Fruit fly (Drosophila melanogaster) whole organism, embryonic: ENCODE results near the gene CG3862.

Source experiments
- BEAF-32 ChIP-seq: fragments of 200-800 bp; sonication (Bioruptor generic); optimal IDR thresholded peaks from 3 replicates; lab custom pipeline; 2017; ENCODE audit warnings: missing biosample characterization, missing genetic modification characterization, mild to moderate bottlenecking, moderate library complexity, missing genetic modification reagents
- CG10431 ChIP-seq: fragments of 200-800 bp; sonication (Bioruptor generic); optimal IDR thresholded peaks from 3 replicates; lab custom pipeline; 2018; ENCODE audit warnings: missing biosample characterization, mild to moderate bottlenecking, missing genetic modification characterization
- CG11093 ChIP-seq: fragments of 200-800 bp; sonication (Bioruptor generic); IDR thresholded peaks from 3 replicates; pipeline ENCODE4 v1.3.6; 2022; ENCODE audit warnings: missing biosample characterization, missing genetic modification characterization
- CG11504 ChIP-seq: fragments of 200-800 bp; sonication (Bioruptor generic); optimal IDR thresholded peaks from 3 replicates; lab custom pipeline; 2019; ENCODE audit warnings: missing biosample characterization, mild to moderate bottlenecking, missing genetic modification characterization, moderate library complexity
- CG11696 ChIP-seq: fragments of 200-800 bp; sonication (Bioruptor generic); IDR thresholded peaks from 2 replicates; pipeline ENCODE4 v1.3.6; 2022; ENCODE audit warnings: missing biosample characterization, missing genetic modification characterization
- CG12071 ChIP-seq: fragments of 200-800 bp; sonication (Bioruptor generic); optimal IDR thresholded peaks from 3 replicates; lab custom pipeline; 2018; ENCODE audit warnings: missing biosample characterization, mild to moderate bottlenecking, missing genetic modification characterization
- CG12769 ChIP-seq: fragments of 200-800 bp; sonication (Bioruptor generic); optimal IDR thresholded peaks from 2 replicates; lab custom pipeline; 2019; ENCODE audit warnings: missing biosample characterization, mild to moderate bottlenecking, missing genetic modification characterization, moderate library complexity
- CG12942 ChIP-seq: fragments of 200-800 bp; sonication (Bioruptor generic); optimal IDR thresholded peaks from 3 replicates; lab custom pipeline; 2016; ENCODE audit warnings: missing biosample characterization, missing genetic modification characterization
- CG13123 ChIP-seq: fragments of 200-800 bp; sonication (Bioruptor generic); optimal IDR thresholded peaks from 2 replicates; lab custom pipeline; 2016; ENCODE audit warnings: missing biosample characterization, missing genetic modification characterization
- CG13624 ChIP-seq: fragments of 200-800 bp; sonication (Bioruptor generic); optimal IDR thresholded peaks from 2 replicates; lab custom pipeline; 2016; ENCODE audit warnings: missing biosample characterization, missing genetic modification characterization
- CG14014 ChIP-seq: fragments of 200-800 bp; sonication (Bioruptor generic); IDR thresholded peaks from 2 replicates; pipeline ENCODE4 v1.3.6; 2022; ENCODE audit warnings: missing biosample characterization, missing genetic modification characterization
- CG14667 ChIP-seq: fragments of 200-800 bp; sonication (Bioruptor generic); IDR thresholded peaks from 2 replicates; pipeline ENCODE4 v1.3.6; 2022; ENCODE audit warnings: missing biosample characterization, missing genetic modification characterization
- CG14965 ChIP-seq: fragments of 200-800 bp; sonication (Bioruptor generic); optimal IDR thresholded peaks from 2 replicates; lab custom pipeline; 2016; ENCODE audit warnings: missing biosample characterization, missing genetic modification characterization, borderline replicate concordance
- CG15269 ChIP-seq: fragments of 200-800 bp; sonication (Bioruptor generic); optimal IDR thresholded peaks from 2 replicates; lab custom pipeline; 2018; ENCODE audit warnings: missing biosample characterization, mild to moderate bottlenecking, missing genetic modification characterization, moderate library complexity
- CG16863 ChIP-seq: fragments of 200-800 bp; sonication (Bioruptor generic); optimal IDR thresholded peaks from 3 replicates; lab custom pipeline; 2016; ENCODE audit warnings: missing biosample characterization, missing genetic modification characterization
- CG18599 ChIP-seq: fragments of 200-800 bp; sonication (Bioruptor generic); optimal IDR thresholded peaks from 3 replicates; lab custom pipeline; 2017; ENCODE audit warnings: missing biosample characterization, missing genetic modification characterization, mild to moderate bottlenecking, moderate library complexity, missing genetic modification reagents
- CG3065 ChIP-seq: fragments of 200-800 bp; sonication (Bioruptor generic); optimal IDR thresholded peaks from 2 replicates; lab custom pipeline; 2016; ENCODE audit warnings: missing biosample characterization, missing genetic modification characterization
- CG3407 ChIP-seq: fragments of 200-800 bp; sonication (Bioruptor generic); optimal IDR thresholded peaks from 2 replicates; lab custom pipeline; 2018; ENCODE audit warnings: missing biosample characterization, mild to moderate bottlenecking, missing genetic modification characterization
- CG4617 ChIP-seq: fragments of 200-800 bp; sonication (Bioruptor generic); optimal IDR thresholded peaks from 3 replicates; lab custom pipeline; 2016; ENCODE audit warnings: missing biosample characterization, missing genetic modification characterization, borderline replicate concordance
- CG5180 ChIP-seq: fragments of 200-800 bp; sonication (Bioruptor generic); optimal IDR thresholded peaks from 3 replicates; lab custom pipeline; 2017; ENCODE audit warnings: missing biosample characterization, missing genetic modification characterization, mild to moderate bottlenecking, moderate library complexity, missing genetic modification reagents
- CG6175 ChIP-seq: fragments of 200-800 bp; sonication (Bioruptor generic); IDR thresholded peaks from 3 replicates; pipeline ENCODE4 v1.3.6; 2022; ENCODE audit warnings: missing biosample characterization, missing genetic modification characterization
- CG7372 ChIP-seq: fragments of 200-800 bp; sonication (Bioruptor generic); IDR thresholded peaks from 2 replicates; pipeline ENCODE4 v1.3.6; 2022; ENCODE audit warnings: missing biosample characterization, missing genetic modification characterization
- CG7963 ChIP-seq: fragments of 200-800 bp; sonication (Bioruptor generic); IDR thresholded peaks from 3 replicates; pipeline ENCODE4 v1.3.6; 2022; ENCODE audit warnings: missing biosample characterization, missing genetic modification characterization; ENCODE audit not compliant: partially characterized antibody
- CG8944 ChIP-seq: fragments of 200-800 bp; sonication (Bioruptor generic); optimal IDR thresholded peaks from 3 replicates; lab custom pipeline; 2016; ENCODE audit warnings: missing biosample characterization, missing genetic modification characterization
- CG9215 ChIP-seq: fragments of 200-800 bp; sonication (Bioruptor generic); IDR thresholded peaks from 2 replicates; pipeline ENCODE4 v1.3.6; 2022; ENCODE audit warnings: missing biosample characterization, missing genetic modification characterization
- CG9727 ChIP-seq: fragments of 200-800 bp; sonication (Bioruptor generic); optimal IDR thresholded peaks from 3 replicates; lab custom pipeline; 2017; ENCODE audit warnings: missing biosample characterization, mild to moderate bottlenecking, missing genetic modification characterization
- Chrac-16 ChIP-seq: fragments of 200-800 bp; sonication (Bioruptor generic); optimal IDR thresholded peaks from 3 replicates; lab custom pipeline; 2016; ENCODE audit warnings: missing biosample characterization, missing genetic modification characterization
- CkIIα-i1 ChIP-seq: fragments of 200-800 bp; sonication (Bioruptor generic); IDR thresholded peaks from 2 replicates; pipeline ENCODE4 v1.3.6; 2022; ENCODE audit warnings: missing biosample characterization, missing genetic modification characterization
- CoRest ChIP-seq: fragments of 200-800 bp; sonication (Bioruptor generic); optimal IDR thresholded peaks from 3 replicates; lab custom pipeline; 2018; ENCODE audit warnings: missing biosample characterization, mild to moderate bottlenecking, missing genetic modification characterization, moderate library complexity
- H15 ChIP-seq: fragments of 200-800 bp; sonication (Bioruptor generic); IDR thresholded peaks from 3 replicates; pipeline ENCODE4 v1.3.6; 2022; ENCODE audit warnings: missing biosample characterization, missing genetic modification characterization
- Hmx ChIP-seq: fragments of 200-800 bp; sonication (Bioruptor generic); optimal IDR thresholded peaks from 2 replicates; lab custom pipeline; 2016; ENCODE audit warnings: missing biosample characterization, missing genetic modification characterization
- Med ChIP-seq: fragments of 200-800 bp; sonication (Bioruptor generic); peaks from one replicate; lab custom pipeline; 2016; ENCODE audit warnings: missing biosample characterization, missing genetic modification characterization, mild to moderate bottlenecking, inconsistent platforms, moderate library complexity
- Neu2 ChIP-seq: fragments of 200-800 bp; sonication (Bioruptor generic); optimal IDR thresholded peaks from 3 replicates; lab custom pipeline; 2016; ENCODE audit warnings: missing biosample characterization, missing genetic modification characterization, borderline replicate concordance
- Rfx ChIP-seq: fragments of 200-800 bp; sonication (Bioruptor generic); IDR thresholded peaks from 2 replicates; pipeline ENCODE4 v1.3.6; 2022; ENCODE audit warnings: missing biosample characterization, missing genetic modification characterization
- Sox102F ChIP-seq: fragments of 200-800 bp; sonication (Bioruptor generic); optimal IDR thresholded peaks from 2 replicates; lab custom pipeline; 2018; ENCODE audit warnings: missing biosample characterization, mild to moderate bottlenecking, missing genetic modification characterization, moderate library complexity
- al ChIP-seq: fragments of 200-800 bp; sonication (Bioruptor generic); IDR thresholded peaks from 2 replicates; pipeline ENCODE4 v1.3.6; 2022; ENCODE audit warnings: missing biosample characterization, missing genetic modification characterization
- chm ChIP-seq: fragments of 200-800 bp; sonication (Bioruptor generic); IDR thresholded peaks from 2 replicates; pipeline ENCODE4 v1.3.6; 2022; ENCODE audit warnings: missing biosample characterization, missing genetic modification characterization
- cwo ChIP-seq: fragments of 200-800 bp; sonication (Bioruptor generic); optimal IDR thresholded peaks from 3 replicates; lab custom pipeline; 2017; ENCODE audit warnings: missing biosample characterization, missing genetic modification characterization, mild to moderate bottlenecking, moderate library complexity, missing genetic modification reagents
- dmrt99B ChIP-seq: fragments of 200-800 bp; sonication (Bioruptor generic); optimal IDR thresholded peaks from 2 replicates; lab custom pipeline; 2018; ENCODE audit warnings: missing biosample characterization, mild to moderate bottlenecking, missing genetic modification characterization, moderate library complexity
- h ChIP-seq: fragments of >200 bp; optimal IDR thresholded peaks from 2 replicates; lab custom pipeline; 2017
- kni ChIP-seq: fragments of 200-800 bp; sonication (Bioruptor generic); optimal IDR thresholded peaks from 3 replicates; lab custom pipeline; 2017; ENCODE audit warnings: mild to moderate bottlenecking, missing biosample characterization, missing genetic modification reagents, missing genetic modification characterization
- pros ChIP-seq: fragments of 200-800 bp; sonication (Bioruptor generic); optimal IDR thresholded peaks from 3 replicates; lab custom pipeline; 2019; ENCODE audit warnings: missing biosample characterization, mild to moderate bottlenecking, missing genetic modification characterization, moderate library complexity
- psq ChIP-seq: fragments of 200-800 bp; sonication (Bioruptor generic); optimal IDR thresholded peaks from 2 replicates; lab custom pipeline; 2017; ENCODE audit warnings: missing biosample characterization, missing genetic modification characterization
- sc ChIP-seq, 3 experiments: fragments of >200 bp in 2 of 3; fragments of 200-800 bp in 1 of 3; sonication (Bioruptor generic) in 1 of 3; optimal IDR thresholded peaks; 2 replicates in 2 of 3; 3 replicates in 1 of 3; lab custom pipeline; 2017; ENCODE audit warnings: mild to moderate bottlenecking in 1 of 3, missing biosample characterization in 1 of 3, missing genetic modification characterization in 1 of 3, missing genetic modification reagents in 1 of 3
- sqz ChIP-seq: fragments of 200-800 bp; sonication (Bioruptor generic); optimal IDR thresholded peaks from 3 replicates; lab custom pipeline; 2018; ENCODE audit warnings: missing biosample characterization, mild to moderate bottlenecking, missing genetic modification characterization
- sug ChIP-seq: fragments of 200-800 bp; optimal IDR thresholded peaks from 2 replicates; lab custom pipeline; 2019; ENCODE audit warnings: missing biosample characterization, mild to moderate bottlenecking, missing genetic modification characterization, moderate library complexity
- tin ChIP-seq: fragments of 200-800 bp; sonication (Bioruptor generic); optimal IDR thresholded peaks from 3 replicates; lab custom pipeline; 2016; ENCODE audit warnings: missing biosample characterization, missing genetic modification characterization
- ttk ChIP-seq: fragments of 200-800 bp; sonication (Bioruptor generic); IDR thresholded peaks from 2 replicates; pipeline ENCODE4 v2.1.2; 2022; ENCODE audit warnings: missing biosample characterization, missing genetic modification characterization

The CG3862 gene

DNA sequence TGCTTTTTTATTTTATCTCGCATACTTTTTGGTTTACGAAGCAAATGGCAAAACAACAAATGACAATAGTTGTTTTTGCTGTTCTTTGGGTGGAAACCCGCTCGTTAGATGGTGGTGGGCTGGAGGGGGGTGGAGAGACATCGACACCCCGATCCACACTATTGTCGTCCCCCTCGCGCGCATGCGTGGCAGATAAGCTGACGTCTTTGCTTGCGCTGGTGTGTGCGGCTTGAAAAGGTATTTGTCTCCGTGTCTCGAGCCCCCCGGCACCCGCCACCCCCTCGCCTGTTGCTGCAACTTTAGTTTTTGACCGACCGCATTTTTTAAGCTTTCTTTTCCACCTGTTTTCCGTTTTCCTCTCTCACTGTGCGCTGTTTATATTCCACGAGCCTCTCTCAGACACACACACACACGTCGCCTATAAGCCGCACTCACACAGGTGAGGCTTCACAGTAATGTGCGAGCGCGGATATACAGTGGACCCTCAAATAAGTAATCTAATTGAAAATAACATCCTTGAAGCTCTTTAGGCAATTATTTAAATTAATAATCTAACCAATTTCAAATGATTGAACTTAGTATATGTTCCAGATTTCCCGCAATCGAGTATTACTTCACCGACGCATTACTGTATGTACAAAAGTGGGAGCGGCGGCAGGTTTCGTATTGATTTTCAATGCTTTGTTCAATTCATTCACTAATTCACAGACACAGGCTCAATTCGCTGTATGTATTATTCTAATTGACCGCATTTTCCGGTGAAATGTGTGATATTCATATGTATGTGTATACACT, 41.5 kb upstream of the CG3862 start (continued):
- peak; percentile 94 for TF ChIP-seq CoRest (tag; lab: Kevin White, UChicago)
- peak; percentile 83 for TF ChIP-seq CG13123 (GFP tag; lab: Kevin White, UChicago)
- TF ChIP-seq h (lab: Kevin White, UChicago): no peak
- TF ChIP-seq CG10431 (GFP tag; lab: Kevin White, UChicago): peak; percentile 70
- peak; percentile 92 for TF ChIP-seq CG6175
- peak; percentile 87 for TF ChIP-seq Hmx (GFP tag; lab: Kevin White, UChicago)
- peak; percentile 88 for TF ChIP-seq kni (GFP tag; lab: Kevin White, UChicago)
- peak; percentile 93 for TF ChIP-seq CG18599
- TF ChIP-seq CG7963 (GFP tag; lab: Robert Waterston, UW): no peak
- TF ChIP-seq CG15269: peak; percentile 96
- no peak for TF ChIP-seq BEAF-32 (GFP tag; lab: Kevin White, UChicago)
- TF ChIP-seq CG7372: peak; percentile 93
- TF ChIP-seq Sox102F (GFP tag; lab: Kevin White, UChicago): peak; percentile 94
- TF ChIP-seq CG14014: peak; percentile 97
- TF ChIP-seq CkIIα-i1: peak; percentile 31; the same call in 1 of the 2 replicates
- TF ChIP-seq CG12769 (tag; lab: Kevin White, UChicago): peak; percentile 97
- TF ChIP-seq Neu2 (GFP tag; lab: Kevin White, UChicago): peak; percentile 14
- TF ChIP-seq sqz (GFP tag; lab: Kevin White, UChicago): peak; percentile 80
- peak; percentile 93 for TF ChIP-seq tin (GFP tag; lab: Kevin White, UChicago)
- TF ChIP-seq Chrac-16 (GFP tag; lab: Kevin White, UChicago): peak; percentile 94
- peak; percentile 89 for TF ChIP-seq CG14667 (GFP tag; lab: Robert Waterston, UW)
- peak; percentile 94 for TF ChIP-seq chm
- peak; percentile 90 for TF ChIP-seq CG12942
- peak; percentile 89 for TF ChIP-seq sug (tag; lab: Kevin White, UChicago)
- peak; percentile 95 for TF ChIP-seq H15 (GFP tag; lab: Robert Waterston, UW)
- peak; percentile 83 for TF ChIP-seq CG8944
- TF ChIP-seq CG12071: peak; percentile 89
- TF ChIP-seq CG11504 (tag; lab: Kevin White, UChicago): peak; percentile 93
- TF ChIP-seq al (GFP tag; lab: Robert Waterston, UW): peak; percentile 92
- TF ChIP-seq Med (GFP tag; lab: Kevin White, UChicago): peak; percentile 99
- peak; percentile 94 for TF ChIP-seq CG11093 (GFP tag; lab: Robert Waterston, UW)
- peak; percentile 95 for TF ChIP-seq dmrt99B
- TF ChIP-seq ttk (GFP tag; lab: Robert Waterston, UW): peak; percentile 90
- no peak for TF ChIP-seq sc (optimal IDR thresholded peaks at IDR 0.05; lab: Kevin White, UChicago)
- TF ChIP-seq sc (GFP tag; optimal IDR thresholded peaks at IDR 0.05; lab: Kevin White, UChicago): peak; percentile 75
- TF ChIP-seq pros (GFP tag; lab: Kevin White, UChicago): peak; percentile 80
- TF ChIP-seq CG14965 (GFP tag; lab: Kevin White, UChicago): no peak
- TF ChIP-seq CG5180 (GFP tag; lab: Kevin White, UChicago): peak; percentile 82
- peak; percentile 93 for TF ChIP-seq CG13624 (GFP tag; lab: Kevin White, UChicago)
- peak; percentile 88 for TF ChIP-seq CG11696 (GFP tag; lab: Robert Waterston, UW)
- TF ChIP-seq CG16863 (GFP tag; lab: Kevin White, UChicago): peak; percentile 90
- TF ChIP-seq CG3065: peak; percentile 62
- peak; percentile 85 for TF ChIP-seq cwo
- TF ChIP-seq CG9727: peak; percentile 91
- TF ChIP-seq CG4617 (GFP tag; lab: Kevin White, UChicago): peak; percentile 50
- peak; percentile 61 for TF ChIP-seq psq
- peak; percentile 98 for TF ChIP-seq Rfx
- peak; percentile 93 for TF ChIP-seq CG9215 (GFP tag; lab: Robert Waterston, UW)
- peak; percentile 81 for TF ChIP-seq CG3407 (GFP tag; lab: Kevin White, UChicago)
